Worm (Caenorhabditis elegans): ENCODE results near the gene F41C6.7.

- TF ChIP-seq ceh-62 (tag; optimal IDR thresholded peaks at IDR 0.05) (no peak), nhr-41 (GFP tag; IDR thresholded peaks at IDR 0.05) (no peak), skn-1 (tag; optimal IDR thresholded peaks at IDR 0.05) (no peak), spr-3 (GFP tag; optimal IDR thresholded peaks at IDR 0.05) (no peak), mxl-3 (GFP tag; optimal IDR thresholded peaks at IDR 0.05) (no peak), Y105C5A.15 (GFP tag; IDR thresholded peaks at IDR 0.05) (no peak)
Observed at ce11 chrX:6899848-6900247, 14.8 kb upstream of the F41C6.7 start, which contains the start of gene F14B8.4.

All from whole organism, L4 larva.